Worm (Caenorhabditis elegans) whole organism, L1 larva: ENCODE data around the gene nlp-11.

Experiments
- C16A3.4 ChIP-seq: fragments of 150-350 bp; optimal IDR thresholded peaks from 2 replicates; lab custom pipeline; 2014; ENCODE audit warnings: missing biosample characterization, missing genetic modification characterization
- blmp-1 ChIP-seq: fragments of 150-350 bp; optimal IDR thresholded peaks from 2 replicates; lab custom pipeline; 2014; ENCODE audit warnings: missing biosample characterization, missing genetic modification characterization
- ceh-90 ChIP-seq: sonication (generic microtip); optimal IDR thresholded peaks from 2 replicates; lab custom pipeline; 2016; ENCODE audit warnings: missing genetic modification characterization, missing compliant biosample characterization
- dpl-1 ChIP-seq, 3 experiments: fragments of 150-350 bp in 2 of 3; sonication (generic microtip) in 1 of 3; optimal IDR thresholded peaks; 2 replicates each; lab custom pipeline; 2014 to 2017; ENCODE audit warnings: missing biosample characterization in 3 of 3, missing genetic modification characterization in 3 of 3, missing genetic modification reagents in 3 of 3
- egl-27 ChIP-seq, 2 experiments: fragments of 150-350 bp in 1 of 2; sonication (generic microtip); optimal IDR thresholded peaks; 3 replicates each; lab custom pipeline; 2017 to 2018; ENCODE audit warnings: missing biosample characterization in 2 of 2, missing genetic modification characterization in 2 of 2, missing genetic modification reagents in 2 of 2
- elt-2 ChIP-seq: sonication (generic microtip); optimal IDR thresholded peaks from 2 replicates; lab custom pipeline; 2016; ENCODE audit warnings: missing genetic modification characterization, mild to moderate bottlenecking, inconsistent platforms, missing compliant biosample characterization, missing genetic modification reagents
- fos-1 ChIP-seq: fragments of 150-350 bp; optimal IDR thresholded peaks from 2 replicates; lab custom pipeline; 2014; ENCODE audit warnings: missing biosample characterization, missing genetic modification characterization
- jun-1 ChIP-seq: fragments of 150-350 bp; optimal IDR thresholded peaks from 2 replicates; lab custom pipeline; 2014; ENCODE audit warnings: missing biosample characterization, missing genetic modification reagents, missing genetic modification characterization
- mab-9 ChIP-seq: fragments of 200-800 bp; sonication (Bioruptor generic); IDR thresholded peaks from 2 replicates; pipeline ENCODE4 v1.3.6; 2022; ENCODE audit warnings: missing genetic modification reagents, missing genetic modification characterization, missing compliant biosample characterization
- pax-3 ChIP-seq: fragments of 200-800 bp; sonication (Bioruptor generic); optimal IDR thresholded peaks from 2 replicates; lab custom pipeline; 2018; ENCODE audit warnings: mild to moderate bottlenecking, missing genetic modification characterization, moderate library complexity, missing compliant biosample characterization
- unc-62 ChIP-seq: fragments of 150-350 bp; optimal IDR thresholded peaks from 2 replicates; lab custom pipeline; 2014; ENCODE audit warnings: missing biosample characterization, missing genetic modification reagents, missing genetic modification characterization

- TF ChIP-seq ceh-90 (tag; lab: Kevin White, UChicago) = no peak
- no peak for TF ChIP-seq blmp-1 (tag; lab: Kevin White, UChicago)
- no peak for TF ChIP-seq C16A3.4 (tag; lab: Kevin White, UChicago)
- no peak for TF ChIP-seq unc-62 (GFP tag; lab: Kevin White, UChicago)
- no peak for TF ChIP-seq dpl-1 (GFP tag; optimal IDR thresholded peaks at IDR 0.05; lab: Kevin White, UChicago)
- TF ChIP-seq fos-1 (tag; lab: Kevin White, UChicago) = no peak
- no peak for TF ChIP-seq jun-1
- TF ChIP-seq elt-2 (tag; lab: Kevin White, UChicago) = peak; percentile 17
- TF ChIP-seq pax-3 = no peak
- TF ChIP-seq mab-9 (GFP tag; lab: Robert Waterston, UW) = no peak
- TF ChIP-seq egl-27 (tag; optimal IDR thresholded peaks at IDR 0.05; lab: Kevin White, UChicago) = no peak
Measured at ce11 chrII:9677470-9677869, 14.3 kb downstream of the nlp-11 start.
